Worm (Caenorhabditis elegans): ENCODE results near the gene sma-9.

The sma-9 gene

ce11 chrX:10754532-10754931 lies 14.6 kb upstream of the sma-9 start:
- TF ChIP-seq unc-62 (GFP tag; optimal IDR thresholded peaks at IDR 0.05 in 1 of 2) (peak in 1 of 2 experiments; percentile 14), unc-62 (tag; optimal IDR thresholded peaks at IDR 0.05) (no peak), arid-1 (GFP tag; conservative IDR thresholded peaks at IDR 0.05) (no peak)

ce11 chrX:10756185-10756584 lies 12.9 kb upstream of the sma-9 start:
- TF ChIP-seq duxl-1 (tag; optimal IDR thresholded peaks at IDR 0.05; ENCODE audit: poor library complexity): peak; percentile 54
- no peak for TF ChIP-seq D1046.2 (GFP tag; IDR thresholded peaks at IDR 0.05)
- TF ChIP-seq nhr-41 (GFP tag; IDR thresholded peaks at IDR 0.05): no peak
- TF ChIP-seq dmd-8 (GFP tag; IDR thresholded peaks at IDR 0.05): no peak
- no peak for TF ChIP-seq nhr-25 (tag; optimal IDR thresholded peaks at IDR 0.05; ENCODE audit: borderline replicate concordance, insufficient read depth)
- no peak for TF ChIP-seq ceh-32 (tag; optimal IDR thresholded peaks at IDR 0.05; ENCODE audit: poor library complexity)
- no peak for TF ChIP-seq R02D3.7 (tag; optimal IDR thresholded peaks at IDR 0.05)
- TF ChIP-seq T20F7.1 (GFP tag; optimal IDR thresholded peaks at IDR 0.05): no peak
- TF ChIP-seq spr-3 (GFP tag; optimal IDR thresholded peaks at IDR 0.05): no peak
- no peak for TF ChIP-seq lin-15B (tag; optimal IDR thresholded peaks at IDR 0.05)
- no peak for TF ChIP-seq Y105C5A.15 (GFP tag; IDR thresholded peaks at IDR 0.05)
- TF ChIP-seq nhr-77 (tag; optimal IDR thresholded peaks at IDR 0.05): peak; percentile 13
- TF ChIP-seq ceh-28 (tag; optimal IDR thresholded peaks at IDR 0.05): no peak
- no peak for TF ChIP-seq skn-1 (tag; optimal IDR thresholded peaks at IDR 0.05)
- 0 out of 2 replicates have a peak, but pooled peaks have one; percentile 27 for TF ChIP-seq lin-29 (GFP tag; IDR thresholded peaks at IDR 0.05)
- no peak for TF ChIP-seq F26F4.8 (GFP tag; conservative IDR thresholded peaks at IDR 0.05)
- no peak for TF ChIP-seq F44E2.7 (GFP tag; IDR thresholded peaks at IDR 0.05)
- no peak for TF ChIP-seq egl-43 (GFP tag; IDR thresholded peaks at IDR 0.05)
- TF ChIP-seq pha-4 (GFP tag; IDR thresholded peaks at IDR 0.05): no peak
- no peak for TF ChIP-seq pha-4 (tag; optimal IDR thresholded peaks at IDR 0.05)
- peak; percentile 0 for TF ChIP-seq hlh-11 (tag; optimal IDR thresholded peaks at IDR 0.05)
- no peak for TF ChIP-seq hmg-1.1 (GFP tag; IDR thresholded peaks at IDR 0.05)
- TF ChIP-seq rbr-2 (tag; optimal IDR thresholded peaks at IDR 0.05): no peak
- no peak for TF ChIP-seq ces-1 (GFP tag; optimal IDR thresholded peaks at IDR 0.05)
- no peak for TF ChIP-seq lin-38 (GFP tag; IDR thresholded peaks at IDR 0.05)
- no peak for TF ChIP-seq zip-2 (tag; optimal IDR thresholded peaks at IDR 0.05)
- no peak for TF ChIP-seq mdt-29 (GFP tag; IDR thresholded peaks at IDR 0.05)
- TF ChIP-seq sdz-12 (GFP tag; optimal IDR thresholded peaks at IDR 0.05): no peak
- no peak for TF ChIP-seq aha-1 (tag)
- no peak for TF ChIP-seq gei-8 (GFP tag; optimal IDR thresholded peaks at IDR 0.05)
- no peak for TF ChIP-seq lin-39 (tag; optimal IDR thresholded peaks at IDR 0.05)
- 0 out of 2 replicates have a peak, but pooled peaks have one; percentile 12 for TF ChIP-seq dmd-6 (GFP tag; IDR thresholded peaks at IDR 0.05)
- no peak for TF ChIP-seq cey-2 (tag; optimal IDR thresholded peaks at IDR 0.05; ENCODE audit: borderline replicate concordance, insufficient read depth)
- no peak for TF ChIP-seq Y5F2A.4 (GFP tag; optimal IDR thresholded peaks at IDR 0.05)
- no peak for TF ChIP-seq unc-39 (tag; optimal IDR thresholded peaks at IDR 0.05)
- no peak for TF ChIP-seq nhr-6 (tag; optimal IDR thresholded peaks at IDR 0.05)
- no peak for TF ChIP-seq daf-12 (tag; optimal IDR thresholded peaks at IDR 0.05)
- peak; percentile 2 for TF ChIP-seq nhr-28 (tag; optimal IDR thresholded peaks at IDR 0.05)
- TF ChIP-seq nhr-42 (GFP tag; IDR thresholded peaks at IDR 0.05): peak; percentile 51; the same call in 1 of the 2 replicates
